Fruit fly (Drosophila melanogaster) whole organism, wandering third instar larva: ENCODE results near the gene CG17139.

Source experiments
- Abd-B ChIP-seq: fragments of >200 bp; optimal IDR thresholded peaks from 2 replicates; lab custom pipeline; 2017; ENCODE audit warnings: missing biosample characterization, missing genetic modification characterization
- CG32264 ChIP-seq: fragments of 200-800 bp; sonication (Bioruptor generic); optimal IDR thresholded peaks from 2 replicates; lab custom pipeline; 2016; ENCODE audit warnings: missing biosample characterization, missing genetic modification characterization
- CG9705 ChIP-seq: fragments of 200-800 bp; sonication (Bioruptor generic); optimal IDR thresholded peaks from 2 replicates; lab custom pipeline; 2018; ENCODE audit warnings: missing biosample characterization, mild to moderate bottlenecking, missing genetic modification characterization
- CrebA ChIP-seq: fragments of 200-800 bp; sonication (Bioruptor generic); optimal IDR thresholded peaks from 2 replicates; lab custom pipeline; 2016; ENCODE audit warnings: missing biosample characterization, mild to moderate bottlenecking, missing genetic modification characterization, borderline replicate concordance
- Dfd ChIP-seq: fragments of >200 bp; optimal IDR thresholded peaks from 2 replicates; lab custom pipeline; 2017; ENCODE audit warnings: missing biosample characterization, missing genetic modification characterization
- Dif ChIP-seq: fragments of 200-275, 200-300 bp; sonication (Bioruptor generic); optimal IDR thresholded peaks from 2 replicates; lab custom pipeline; 2018; ENCODE audit warnings: missing biosample characterization, missing genetic modification characterization; ENCODE audit not compliant: partially characterized antibody
- GATAd ChIP-seq: sonication (Bioruptor generic); optimal IDR thresholded peaks from 2 replicates; lab custom pipeline; 2016; ENCODE audit warnings: missing biosample characterization, missing genetic modification characterization
- HLH106 ChIP-seq: fragments of 200-800 bp; optimal IDR thresholded peaks from 3 replicates; lab custom pipeline; 2019; ENCODE audit warnings: missing biosample characterization, mild to moderate bottlenecking, missing genetic modification characterization, moderate library complexity
- Hnf4 ChIP-seq: fragments of 200-800 bp; sonication (Bioruptor generic); optimal IDR thresholded peaks from 2 replicates; lab custom pipeline; 2016; ENCODE audit warnings: missing biosample characterization, mild to moderate bottlenecking, missing genetic modification characterization
- Hr78 ChIP-seq: fragments of >200 bp; optimal IDR thresholded peaks from 2 replicates; lab custom pipeline; 2017; ENCODE audit warnings: missing biosample characterization, missing genetic modification characterization
- Hr83 ChIP-seq: fragments of 200-300 bp; sonication (Bioruptor generic); optimal IDR thresholded peaks from 2 replicates; lab custom pipeline; 2016; ENCODE audit warnings: missing biosample characterization, mild to moderate bottlenecking, missing genetic modification characterization, moderate library complexity; ENCODE audit not compliant: poor library complexity, severe bottlenecking
- Jra ChIP-seq: sonication (Bioruptor generic); optimal IDR thresholded peaks from 2 replicates; lab custom pipeline; 2016; ENCODE audit warnings: missing biosample characterization, missing genetic modification characterization
- Mio ChIP-seq: sonication (Bioruptor generic); optimal IDR thresholded peaks from 2 replicates; lab custom pipeline; 2016; ENCODE audit warnings: missing biosample characterization, missing genetic modification characterization
- Myc ChIP-seq: fragments of >200 bp; optimal IDR thresholded peaks from 2 replicates; lab custom pipeline; 2017
- N ChIP-seq: fragments of >200 bp; optimal IDR thresholded peaks from 2 replicates; lab custom pipeline; 2018; ENCODE audit warnings: missing biosample characterization, missing external identifiers, missing genetic modification characterization
- OdsH ChIP-seq: fragments of 200-800 bp; sonication (Bioruptor generic); optimal IDR thresholded peaks from 2 replicates; lab custom pipeline; 2016; ENCODE audit warnings: missing biosample characterization, mild to moderate bottlenecking, missing genetic modification characterization
- Rel ChIP-seq, 2 experiments: fragments of 200-800 bp; sonication (Bioruptor generic) in 1 of 2; optimal IDR thresholded peaks; 2 replicates in 1 of 2; 3 replicates in 1 of 2; lab custom pipeline; 2016 to 2019; ENCODE audit warnings: mild to moderate bottlenecking in 2 of 2, missing biosample characterization in 2 of 2, missing genetic modification characterization in 2 of 2, moderate library complexity in 1 of 2
- Sp1 ChIP-seq: fragments of 200-800 bp; sonication (Bioruptor generic); optimal IDR thresholded peaks from 3 replicates; lab custom pipeline; 2019; ENCODE audit warnings: missing biosample characterization, mild to moderate bottlenecking, missing genetic modification characterization, moderate library complexity
- Vsx2 ChIP-seq: fragments of 200-300, 225-300 bp; sonication (Bioruptor generic); optimal IDR thresholded peaks from 2 replicates; lab custom pipeline; 2018; ENCODE audit warnings: missing biosample characterization, missing genetic modification characterization; ENCODE audit not compliant: partially characterized antibody
- br ChIP-seq: fragments of 200-800 bp; sonication (Bioruptor generic); optimal IDR thresholded peaks from 2 replicates; lab custom pipeline; 2016; ENCODE audit warnings: missing biosample characterization, missing genetic modification characterization
- brk ChIP-seq: fragments of 200-800 bp; sonication (Bioruptor generic); optimal IDR thresholded peaks from 2 replicates; lab custom pipeline; 2016; ENCODE audit warnings: missing biosample characterization, mild to moderate bottlenecking, missing genetic modification characterization
- dmrt93B ChIP-seq: fragments of 200-800 bp; sonication (Bioruptor generic); optimal IDR thresholded peaks from 2 replicates; lab custom pipeline; 2018; ENCODE audit warnings: missing biosample characterization, mild to moderate bottlenecking, missing genetic modification characterization
- dsf ChIP-seq: sonication (Bioruptor generic); optimal IDR thresholded peaks from 2 replicates; lab custom pipeline; 2016; ENCODE audit warnings: missing biosample characterization, missing genetic modification characterization, borderline replicate concordance
- ey ChIP-seq: fragments of 200-800 bp; sonication (Bioruptor generic); optimal IDR thresholded peaks from 2 replicates; lab custom pipeline; 2016; ENCODE audit warnings: missing biosample characterization, missing genetic modification characterization
- foxo ChIP-seq, 2 experiments: fragments of 200-800 bp; sonication (Bioruptor generic); optimal IDR thresholded peaks; 2 replicates in 1 of 2; 3 replicates in 1 of 2; lab custom pipeline; 2016 to 2017; ENCODE audit warnings: missing biosample characterization in 2 of 2, missing genetic modification characterization in 2 of 2
- fru ChIP-seq: fragments of 200-800 bp; sonication (Bioruptor generic); optimal IDR thresholded peaks from 3 replicates; lab custom pipeline; 2016; ENCODE audit warnings: missing biosample characterization, mild to moderate bottlenecking, missing genetic modification characterization
- h ChIP-seq: fragments of 200-800 bp; sonication (Bioruptor generic); optimal IDR thresholded peaks from 3 replicates; lab custom pipeline; 2016; ENCODE audit warnings: missing biosample characterization, mild to moderate bottlenecking, missing genetic modification characterization
- jim ChIP-seq: fragments of 175-275, 200-325 bp; sonication (Bioruptor generic); optimal IDR thresholded peaks from 2 replicates; lab custom pipeline; 2016; ENCODE audit warnings: missing biosample characterization, mild to moderate bottlenecking, missing genetic modification characterization
- lola ChIP-seq: fragments of >200 bp; optimal IDR thresholded peaks from 2 replicates; lab custom pipeline; 2017; ENCODE audit warnings: missing biosample characterization, missing genetic modification characterization
- pan ChIP-seq: fragments of >200 bp; optimal IDR thresholded peaks from 2 replicates; lab custom pipeline; 2017
- psq ChIP-seq: fragments of 200-800 bp; sonication (Bioruptor generic); optimal IDR thresholded peaks from 3 replicates; lab custom pipeline; 2017; ENCODE audit warnings: missing biosample characterization, mild to moderate bottlenecking, missing genetic modification characterization, moderate library complexity
- rgr ChIP-seq: fragments of 200-800 bp; sonication (Bioruptor generic); optimal IDR thresholded peaks from 3 replicates; lab custom pipeline; 2016; ENCODE audit warnings: missing biosample characterization, mild to moderate bottlenecking, missing genetic modification characterization
- sage ChIP-seq: fragments of 200-800 bp; sonication (Bioruptor generic); optimal IDR thresholded peaks from 2 replicates; lab custom pipeline; 2016; ENCODE audit warnings: missing biosample characterization, mild to moderate bottlenecking, missing genetic modification characterization
- sv ChIP-seq: fragments of 200-800 bp; sonication (Bioruptor generic); optimal IDR thresholded peaks from 3 replicates; lab custom pipeline; 2016; ENCODE audit warnings: missing biosample characterization, missing genetic modification characterization
- tai ChIP-seq: sonication (Bioruptor generic); optimal IDR thresholded peaks from 2 replicates; lab custom pipeline; 2016; ENCODE audit warnings: missing biosample characterization, missing genetic modification characterization
- usp ChIP-seq: fragments of >200 bp; optimal IDR thresholded peaks from 2 replicates; lab custom pipeline; 2017; ENCODE audit warnings: missing biosample characterization, missing genetic modification characterization
- woc ChIP-seq: sonication (Bioruptor generic); optimal IDR thresholded peaks from 2 replicates; lab custom pipeline; 2016; ENCODE audit warnings: missing biosample characterization, mild to moderate bottlenecking, missing genetic modification characterization

Gene CG17139

DNA sequence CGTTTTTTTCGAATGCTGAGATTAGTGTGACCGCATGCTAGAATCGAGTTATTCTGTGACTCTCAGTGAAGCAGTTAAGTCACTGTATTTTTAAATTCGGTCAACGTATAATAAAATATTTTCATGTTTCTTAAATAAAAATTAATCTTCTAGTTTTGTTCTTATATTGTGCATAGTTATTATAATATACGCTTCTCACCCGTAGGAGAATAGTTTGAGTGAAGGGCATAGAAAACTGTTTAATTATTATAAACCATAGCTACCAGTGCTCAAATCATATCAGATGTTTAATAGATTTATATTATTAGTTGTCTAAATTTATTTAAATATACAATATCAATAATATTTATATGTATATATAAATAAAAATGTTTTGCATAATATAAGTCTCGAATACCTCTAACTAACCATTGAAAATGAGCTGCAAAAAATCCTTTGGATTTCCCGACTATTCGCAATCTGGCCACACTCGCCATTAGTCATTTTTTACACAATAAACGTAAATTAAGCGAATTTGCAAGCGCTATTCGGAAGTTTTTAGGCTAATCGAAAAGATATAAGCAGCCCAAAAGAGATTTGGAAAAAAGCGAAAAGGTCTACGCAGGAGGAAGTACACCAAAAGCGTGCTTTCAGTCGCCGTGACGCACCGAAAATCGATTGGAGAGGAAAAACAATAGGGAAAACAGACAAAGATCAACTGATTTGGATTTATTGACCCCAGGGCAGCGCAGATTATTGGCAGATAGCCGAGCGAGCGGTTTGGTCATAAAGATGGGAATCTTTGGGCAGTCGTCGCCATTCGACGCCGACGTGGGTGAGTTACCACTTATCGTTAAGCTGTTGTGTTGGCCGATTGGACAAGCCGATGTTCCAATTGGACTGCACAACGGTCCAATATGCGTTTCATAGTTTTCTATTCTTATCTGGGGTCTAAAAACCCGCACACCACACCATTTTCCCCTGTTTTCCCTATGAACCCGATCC is 12.9 kb upstream of the CG17139 start, which contains the start of the genes aurB and Stam (continued):
- TF ChIP-seq brk (GFP tag; lab: Kevin White, UChicago) (no peak), N (GFP tag; lab: Kevin White, UChicago) (no peak), HLH106 (tag; lab: Kevin White, UChicago) (peak; percentile 60), rgr (GFP tag; lab: Kevin White, UChicago) (peak; percentile 32), Hr83 (no peak), br (no peak), CrebA (no peak), Mio (GFP tag; lab: Kevin White, UChicago) (no peak), fru (GFP tag; lab: Kevin White, UChicago) (no peak), Jra (no peak)

DNA sequence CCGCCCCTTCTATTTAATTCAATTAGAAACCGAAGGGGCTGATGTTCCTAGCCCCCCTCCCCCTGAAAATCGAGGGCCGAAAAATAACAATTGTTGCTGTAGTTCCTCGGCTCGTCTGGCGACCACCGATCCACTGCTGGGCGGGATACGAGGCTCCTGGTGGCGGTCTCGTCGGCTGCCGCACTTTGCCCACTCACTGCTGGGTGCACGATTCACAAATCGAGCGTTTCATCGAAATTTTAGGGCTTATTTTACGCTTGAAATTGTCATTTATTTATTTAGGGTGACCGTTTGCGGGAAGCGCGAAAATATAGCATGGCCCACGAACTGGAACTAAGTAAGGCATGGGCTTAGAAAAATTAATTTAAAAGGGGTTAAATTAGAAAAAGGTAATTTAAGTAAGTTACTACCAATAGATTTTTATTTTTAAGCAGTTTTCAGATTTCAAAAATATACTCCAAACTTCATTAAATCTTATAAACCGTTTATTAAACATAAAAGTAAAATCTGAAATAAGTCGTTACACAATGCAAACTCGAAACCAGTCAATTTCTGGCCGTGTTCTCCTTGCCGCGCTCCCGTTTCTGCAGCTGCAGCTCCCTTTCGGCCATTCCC is 11.0 kb upstream of the CG17139 start, which contains the start of gene Dnz1:
Gene Dnz1 (minus strand): TSS at position 317 of the 615 bp plus-strand sequence.
- TF ChIP-seq psq: peak; percentile 22
- TF ChIP-seq pan (lab: Kevin White, UChicago): no peak
- peak; percentile 16 for TF ChIP-seq OdsH (GFP tag; lab: Kevin White, UChicago)
- TF ChIP-seq HLH106 (tag; lab: Kevin White, UChicago): peak; percentile 57
- TF ChIP-seq ey: peak; percentile 43
- TF ChIP-seq rgr (GFP tag; lab: Kevin White, UChicago): peak; percentile 42
- no peak for TF ChIP-seq CG32264 (GFP tag; lab: Kevin White, UChicago)
- TF ChIP-seq h: peak; percentile 11
- no peak for TF ChIP-seq dsf (GFP tag; lab: Kevin White, UChicago)
- TF ChIP-seq fru (GFP tag; lab: Kevin White, UChicago): peak; percentile 37
- TF ChIP-seq sv (GFP tag; lab: Kevin White, UChicago): peak; percentile 30
- peak; percentile 28 for TF ChIP-seq Sp1 (GFP tag; lab: Kevin White, UChicago)
- peak in 1 of 2 experiments; percentile 64 for TF ChIP-seq foxo (GFP tag; optimal IDR thresholded peaks at IDR 0.05; lab: Kevin White, UChicago)
- no peak for TF ChIP-seq brk (GFP tag; lab: Kevin White, UChicago)

DNA sequence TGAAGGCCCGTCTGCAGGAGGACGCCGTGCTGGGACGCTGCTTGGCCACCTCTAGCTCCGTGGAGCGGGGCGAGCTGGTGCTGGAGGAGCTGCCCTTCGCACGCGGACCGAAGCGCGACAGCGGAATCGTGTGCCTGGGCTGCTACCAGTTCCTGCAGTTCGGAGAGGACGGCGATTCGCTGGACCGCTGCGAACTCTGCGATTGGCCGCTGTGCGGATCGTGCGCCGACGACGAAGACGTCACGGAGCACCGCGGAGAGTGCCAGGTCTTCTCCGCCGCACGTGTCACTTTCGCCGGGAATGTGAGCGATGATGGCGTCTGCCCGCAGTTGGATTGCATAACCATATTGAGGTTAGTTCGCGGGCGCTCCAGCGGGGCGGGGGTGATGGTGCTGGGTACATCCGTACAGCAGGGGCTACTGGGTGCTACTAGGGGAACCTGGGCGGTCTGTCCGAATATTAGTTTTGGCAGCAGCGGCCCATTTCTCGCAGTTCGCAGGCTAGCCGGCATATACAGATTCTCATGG is 5.9 kb upstream of the CG17139 start:
- TF ChIP-seq Sp1 (GFP tag; lab: Kevin White, UChicago): no peak
- TF ChIP-seq br: no peak
- no peak for TF ChIP-seq Vsx2
- TF ChIP-seq Jra: no peak
- TF ChIP-seq Myc (lab: Kevin White, UChicago): no peak

DNA sequence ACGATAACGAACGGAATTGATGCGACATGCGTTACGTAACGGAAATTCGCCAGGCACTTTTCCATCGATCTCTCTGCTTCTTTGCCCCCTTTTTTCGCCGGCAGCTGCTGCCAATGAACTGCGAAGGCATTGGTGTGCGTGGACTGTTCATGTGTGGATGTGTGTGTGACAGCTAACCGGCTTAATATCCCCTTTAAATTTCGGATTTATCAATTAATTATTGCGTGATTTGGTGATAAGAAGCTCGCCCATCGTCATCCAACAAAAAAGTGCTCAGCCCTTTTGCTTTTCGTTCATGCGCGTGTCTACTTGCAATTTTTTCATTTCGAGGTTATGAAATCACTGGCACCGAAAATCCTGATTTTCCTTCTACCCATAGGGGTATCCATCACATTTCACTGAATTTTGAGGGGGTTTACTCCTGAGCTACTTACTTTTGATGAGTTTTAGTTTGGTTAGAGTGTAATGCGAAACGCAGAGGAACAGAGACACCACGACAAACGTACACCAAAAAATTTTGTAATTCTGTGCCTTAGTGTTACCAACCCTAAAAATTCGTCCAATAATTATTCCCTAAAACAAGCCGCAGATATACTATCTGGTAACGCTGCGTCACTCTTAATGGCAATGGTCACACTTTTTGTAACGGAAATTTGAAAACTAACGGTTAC is 5.0 kb upstream of the CG17139 start, which contains the start of gene porin:
Gene porin (minus strand): TSS at position 529 of the 671 bp plus-strand sequence.
- TF ChIP-seq tai (GFP tag; lab: Kevin White, UChicago) (no peak), ey (no peak), jim (no peak), usp (GFP tag; lab: Kevin White, UChicago) (no peak), Hr83 (no peak), dmrt93B (GFP tag; lab: Kevin White, UChicago) (no peak), Myc (lab: Kevin White, UChicago) (peak; percentile 3), psq (peak; percentile 78), rgr (GFP tag; lab: Kevin White, UChicago) (peak; percentile 8), pan (lab: Kevin White, UChicago) (no peak), GATAd (GFP tag; lab: Kevin White, UChicago) (no peak), dsf (GFP tag; lab: Kevin White, UChicago) (no peak), Hnf4 (GFP tag; lab: Kevin White, UChicago) (no peak), HLH106 (tag; lab: Kevin White, UChicago) (no peak), Mio (GFP tag; lab: Kevin White, UChicago) (no peak), CG9705 (GFP tag; lab: Kevin White, UChicago) (no peak), Dif (GFP tag; lab: Kevin White, UChicago) (no peak), Jra (peak; percentile 25), sage (GFP tag; lab: Kevin White, UChicago) (no peak), sv (GFP tag; lab: Kevin White, UChicago) (no peak), N (GFP tag; lab: Kevin White, UChicago) (no peak), woc (no peak), br (peak; percentile 13), Hr78 (no peak), lola (no peak), foxo (GFP tag; optimal IDR thresholded peaks at IDR 0.05; lab: Kevin White, UChicago) (peak in 1 of 2 experiments; percentile 39), Dfd (GFP tag; lab: Kevin White, UChicago) (no peak), brk (GFP tag; lab: Kevin White, UChicago) (no peak), Abd-B (GFP tag; lab: Kevin White, UChicago) (no peak), CrebA (no peak), Rel (GFP tag; optimal IDR thresholded peaks at IDR 0.05; lab: Kevin White, UChicago) (no peak), Rel (tag; optimal IDR thresholded peaks at IDR 0.05; lab: Kevin White, UChicago) (peak; percentile 52), h (peak; percentile 27)
